Fruit fly (Drosophila melanogaster) whole organism, pupa: ENCODE results near the gene CG15418.
A peak's percentile ranks its signal among the peaks of the same experiment; 100 is the strongest.

Experiments used
- CG10348 ChIP-seq: fragments of 200-800 bp; sonication (Bioruptor generic); IDR thresholded peaks from 2 replicates; pipeline ENCODE4 v1.3.6; 2022; ENCODE audit warnings: missing biosample characterization, missing genetic modification characterization
- CG12605 ChIP-seq: fragments of 200-800 bp; sonication (Bioruptor generic); IDR thresholded peaks from 2 replicates; pipeline ENCODE4 v1.3.6; 2022; ENCODE audit warnings: missing biosample characterization, missing genetic modification characterization
- CG13204 ChIP-seq: fragments of 200-800 bp; sonication (Bioruptor generic); optimal IDR thresholded peaks from 2 replicates; lab custom pipeline; 2018; ENCODE audit warnings: missing biosample characterization, mild to moderate bottlenecking, missing genetic modification characterization, moderate library complexity
- CG14655 ChIP-seq: fragments of 200-800 bp; sonication (Bioruptor generic); optimal IDR thresholded peaks from 3 replicates; lab custom pipeline; 2017; ENCODE audit warnings: mild to moderate bottlenecking, missing biosample characterization, missing genetic modification reagents, missing genetic modification characterization
- CG15710 ChIP-seq: fragments of 200-800 bp; sonication (Bioruptor generic); optimal IDR thresholded peaks from 2 replicates; lab custom pipeline; 2018; ENCODE audit warnings: missing biosample characterization, mild to moderate bottlenecking, missing genetic modification characterization, moderate library complexity
- CG17806 ChIP-seq: fragments of 200-800 bp; sonication (Bioruptor generic); optimal IDR thresholded peaks from 2 replicates; lab custom pipeline; 2018; ENCODE audit warnings: missing biosample characterization, mild to moderate bottlenecking, missing genetic modification characterization, moderate library complexity
- CG32121 ChIP-seq: fragments of 200-800 bp; sonication (Bioruptor generic); IDR thresholded peaks from 2 replicates; pipeline ENCODE4 v1.3.6; 2022; ENCODE audit warnings: missing biosample characterization, missing genetic modification characterization
- CG34367 ChIP-seq: fragments of 200-800 bp; sonication (Bioruptor generic); optimal IDR thresholded peaks from 2 replicates; lab custom pipeline; 2018; ENCODE audit warnings: missing biosample characterization, mild to moderate bottlenecking, missing genetic modification characterization
- CG4496 ChIP-seq: fragments of 200-800 bp; sonication (Bioruptor generic); IDR thresholded peaks from 3 replicates; pipeline ENCODE4 v1.3.6; 2022; ENCODE audit warnings: missing biosample characterization, missing genetic modification characterization
- CG8159 ChIP-seq: fragments of 200-800 bp; sonication (Bioruptor generic); optimal IDR thresholded peaks from 3 replicates; lab custom pipeline; 2018; ENCODE audit warnings: missing biosample characterization, mild to moderate bottlenecking, missing genetic modification characterization, moderate library complexity
- CG8301 ChIP-seq: fragments of 200-800 bp; sonication (Bioruptor generic); optimal IDR thresholded peaks from 2 replicates; lab custom pipeline; 2018; ENCODE audit warnings: missing biosample characterization, mild to moderate bottlenecking, missing genetic modification characterization
- CG9948 ChIP-seq: fragments of 200-800 bp; sonication (Bioruptor generic); optimal IDR thresholded peaks from 2 replicates; lab custom pipeline; 2018; ENCODE audit warnings: missing biosample characterization, mild to moderate bottlenecking, missing genetic modification characterization, moderate library complexity
- D1 ChIP-seq: fragments of 200-800 bp; sonication (Bioruptor generic); optimal IDR thresholded peaks from 2 replicates; lab custom pipeline; 2018; ENCODE audit warnings: missing biosample characterization, mild to moderate bottlenecking, missing genetic modification characterization, moderate library complexity
- EcR ChIP-seq: fragments of 200-800 bp; sonication (Bioruptor generic); optimal IDR thresholded peaks from 3 replicates; lab custom pipeline; 2019; ENCODE audit warnings: missing biosample characterization, missing genetic modification characterization, mild to moderate bottlenecking, moderate library complexity, missing genetic modification reagents
- Ets98B ChIP-seq: fragments of 200-800 bp; sonication (Bioruptor generic); IDR thresholded peaks from 2 replicates; pipeline ENCODE4 v1.3.6; 2022; ENCODE audit warnings: missing biosample characterization, missing genetic modification characterization
- Pif1A ChIP-seq: fragments of 200-800 bp; sonication (Bioruptor generic); optimal IDR thresholded peaks from 3 replicates; lab custom pipeline; 2016; ENCODE audit warnings: missing biosample characterization, missing genetic modification characterization
- Pif1B ChIP-seq: fragments of 200-800 bp; sonication (Bioruptor generic); optimal IDR thresholded peaks from 3 replicates; lab custom pipeline; 2016; ENCODE audit warnings: missing biosample characterization, missing genetic modification characterization
- Snoo ChIP-seq: fragments of 200-800 bp; sonication (Bioruptor generic); optimal IDR thresholded peaks from 3 replicates; lab custom pipeline; 2017; ENCODE audit warnings: missing biosample characterization, mild to moderate bottlenecking, missing genetic modification characterization, inconsistent platforms
- fd96Ca ChIP-seq: fragments of 200-800 bp; sonication (Bioruptor generic); IDR thresholded peaks from 3 replicates; pipeline ENCODE4 v1.3.6; 2022; ENCODE audit warnings: missing biosample characterization, missing genetic modification characterization
- gl ChIP-seq: fragments of 200-800 bp; sonication (Bioruptor generic); optimal IDR thresholded peaks from 2 replicates; lab custom pipeline; 2018; ENCODE audit warnings: missing biosample characterization, mild to moderate bottlenecking, missing genetic modification characterization
- rn ChIP-seq: fragments of 200-800 bp; sonication (Bioruptor generic); IDR thresholded peaks from 2 replicates; pipeline ENCODE4 v1.3.6; 2022; ENCODE audit warnings: missing biosample characterization, missing genetic modification characterization

The CG15418 gene

dm6 chr2L:3662307-3662795, 40.8 kb upstream of the CG15418 start, which contains the start of gene Drgx:
Gene Drgx, plus strand, starts transcription at chr2L:3662745.
- no peak for TF ChIP-seq Pif1B (GFP tag; lab: Kevin White, UChicago)
- TF ChIP-seq D1: peak; percentile 3
- TF ChIP-seq Pif1A (GFP tag; lab: Kevin White, UChicago): no peak
- peak; percentile 20; the same call in 1 of the 2 replicates for TF ChIP-seq CG32121
- TF ChIP-seq CG34367 (tag; lab: Kevin White, UChicago): no peak
- no peak for TF ChIP-seq CG13204 (GFP tag; lab: Kevin White, UChicago)
- TF ChIP-seq fd96Ca (GFP tag; lab: Robert Waterston, UW): no peak
- no peak for TF ChIP-seq EcR
- 0 out of 2 replicates have a peak, but pooled peaks have one; percentile 12 for TF ChIP-seq Ets98B
- no peak for TF ChIP-seq Snoo
- TF ChIP-seq CG8301 (tag; lab: Kevin White, UChicago): no peak
- TF ChIP-seq, all 21 proteins: peak for 3

- TF ChIP-seq CG14655 (GFP tag; lab: Kevin White, UChicago) (peak; percentile 51), D1 (peak; percentile 43), CG12605 (GFP tag; lab: Robert Waterston, UW) (no peak), Pif1B (GFP tag; lab: Kevin White, UChicago) (no peak), CG34367 (tag; lab: Kevin White, UChicago) (no peak), CG17806 (peak; percentile 11), Ets98B (0 out of 2 replicates have a peak, but pooled peaks have one; percentile 53), gl (no peak), CG8159 (peak; percentile 53), Snoo (no peak), fd96Ca (GFP tag; lab: Robert Waterston, UW) (no peak), CG15710 (tag; lab: Kevin White, UChicago) (peak; percentile 43), CG8301 (tag; lab: Kevin White, UChicago) (peak; percentile 41), CG10348 (GFP tag; lab: Robert Waterston, UW) (no peak), rn (GFP tag; lab: Robert Waterston, UW) (no peak), EcR (no peak), CG32121 (peak; percentile 36; the same call in 1 of the 2 replicates), CG9948 (tag; lab: Kevin White, UChicago) (peak; percentile 29), CG4496 (GFP tag; lab: Robert Waterston, UW) (0 out of 3 replicates have a peak, but pooled peaks have one; percentile 40), CG13204 (GFP tag; lab: Kevin White, UChicago) (no peak), Pif1A (GFP tag; lab: Kevin White, UChicago) (no peak)
Observed at dm6 chr2L:3657349-3658142, 36.0 kb upstream of the CG15418 start.

DNA sequence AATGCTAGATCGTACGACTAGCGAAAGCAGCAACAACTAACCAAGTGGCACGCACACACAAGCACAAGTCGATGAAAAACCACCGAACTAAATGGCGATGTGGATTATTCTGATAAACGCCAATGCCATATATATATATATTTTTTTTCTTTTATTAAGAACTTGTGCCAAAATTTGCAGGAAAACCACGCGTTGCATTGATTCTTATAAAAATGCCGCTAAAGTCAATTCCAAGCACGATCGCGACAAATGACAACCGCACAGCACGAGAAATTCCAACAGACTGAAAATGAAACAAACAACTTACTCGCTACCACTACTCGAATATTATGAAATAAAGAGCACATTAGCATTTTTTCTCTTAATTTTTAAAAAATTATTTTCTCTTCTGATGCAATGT, 35.2 kb upstream of the CG15418 start, which contains the start of gene for:
TSS of gene for (minus strand) at position 287 of the 400 bp plus-strand sequence.
- peak; percentile 6; the same call in 1 of the 2 replicates for TF ChIP-seq Ets98B
- no peak for TF ChIP-seq CG9948 (tag; lab: Kevin White, UChicago)
- no peak for TF ChIP-seq gl
- TF ChIP-seq CG32121: peak; percentile 15; the same call in 1 of the 2 replicates
- peak; percentile 2 for TF ChIP-seq CG17806
- no peak for TF ChIP-seq CG8159
- TF ChIP-seq CG12605 (GFP tag; lab: Robert Waterston, UW): no peak
- no peak for TF ChIP-seq D1
- no peak for TF ChIP-seq EcR
- TF ChIP-seq Pif1B (GFP tag; lab: Kevin White, UChicago): no peak
- no peak for TF ChIP-seq CG14655 (GFP tag; lab: Kevin White, UChicago)
- TF ChIP-seq CG8301 (tag; lab: Kevin White, UChicago): no peak

DNA sequence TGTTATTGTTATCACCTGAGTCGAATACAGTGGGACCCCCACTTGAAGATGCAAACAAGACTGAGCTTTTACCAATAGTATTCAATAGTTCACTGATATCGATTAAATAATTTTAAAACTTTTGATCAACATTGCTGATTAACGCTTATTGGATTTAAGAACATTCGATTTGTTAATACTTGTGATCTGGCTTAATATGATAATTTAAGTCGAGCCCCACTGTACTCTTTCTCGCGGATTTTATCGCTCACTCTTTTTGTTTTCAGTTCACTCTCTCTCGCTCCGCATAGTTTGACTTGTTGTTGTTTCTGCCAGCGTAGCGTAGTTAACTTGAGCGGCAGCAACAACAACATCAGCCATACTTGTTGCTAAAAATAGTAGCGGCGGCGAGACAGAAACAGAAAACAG, 34.2 kb upstream of the CG15418 start:
- TF ChIP-seq D1: peak; percentile 95
- peak; percentile 98 for TF ChIP-seq CG17806
- peak; percentile 93 for TF ChIP-seq CG13204 (GFP tag; lab: Kevin White, UChicago)
- TF ChIP-seq rn (GFP tag; lab: Robert Waterston, UW): peak; percentile 97
- peak; percentile 98 for TF ChIP-seq CG12605 (GFP tag; lab: Robert Waterston, UW)
- TF ChIP-seq Pif1A (GFP tag; lab: Kevin White, UChicago): peak; percentile 99
- peak; percentile 98 for TF ChIP-seq CG9948 (tag; lab: Kevin White, UChicago)
- peak; percentile 99 for TF ChIP-seq CG4496 (GFP tag; lab: Robert Waterston, UW)
- peak; percentile 99 for TF ChIP-seq Snoo
- peak; percentile 68 for TF ChIP-seq EcR
- peak; percentile 97 for TF ChIP-seq gl
- peak; percentile 98 for TF ChIP-seq CG32121
- TF ChIP-seq CG14655 (GFP tag; lab: Kevin White, UChicago): peak; percentile 98
- TF ChIP-seq CG34367 (tag; lab: Kevin White, UChicago): peak; percentile 97
- TF ChIP-seq Pif1B (GFP tag; lab: Kevin White, UChicago): peak; percentile 99
- TF ChIP-seq CG8159: peak; percentile 98
- TF ChIP-seq fd96Ca (GFP tag; lab: Robert Waterston, UW): peak; percentile 99
- TF ChIP-seq CG15710 (tag; lab: Kevin White, UChicago): peak; percentile 98
- peak; percentile 91 for TF ChIP-seq CG10348 (GFP tag; lab: Robert Waterston, UW)
- TF ChIP-seq CG8301 (tag; lab: Kevin White, UChicago): peak; percentile 99
- TF ChIP-seq Ets98B: peak; percentile 99

DNA sequence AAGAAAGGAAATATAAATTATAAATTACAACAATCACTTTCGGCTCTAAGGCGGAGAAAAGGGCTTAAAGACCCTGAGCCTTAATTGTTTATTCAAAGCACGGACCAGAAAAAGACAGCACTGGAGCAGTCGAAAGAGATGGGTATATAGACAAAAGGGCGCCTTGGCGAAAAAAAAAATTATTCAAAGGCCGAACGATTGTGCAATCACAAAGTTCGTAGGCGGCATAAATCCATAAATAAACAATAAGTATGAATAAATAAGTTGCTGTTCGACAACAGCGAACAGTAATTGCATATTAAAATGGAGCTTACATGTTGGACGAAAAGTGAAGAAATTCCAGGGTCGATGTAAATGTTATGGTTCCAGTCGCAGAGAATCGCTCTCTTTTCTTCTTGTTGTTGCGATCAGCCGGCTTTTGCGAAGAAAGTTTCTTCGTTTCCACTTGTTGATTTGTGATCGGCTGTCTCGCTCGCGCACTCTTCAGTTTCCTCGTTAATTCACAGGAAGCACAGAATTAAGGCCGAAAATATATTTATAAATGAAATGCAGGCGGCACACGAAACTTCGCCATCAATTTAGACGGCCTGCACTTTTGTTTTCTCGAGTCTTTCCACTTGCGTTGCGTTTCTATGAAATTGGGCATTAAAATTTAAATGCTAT, 33.6 kb upstream of the CG15418 start:
- TF ChIP-seq CG10348 (GFP tag; lab: Robert Waterston, UW) (no peak), CG14655 (GFP tag; lab: Kevin White, UChicago) (no peak), CG32121 (no peak), D1 (no peak), EcR (no peak), Snoo (no peak), CG4496 (GFP tag; lab: Robert Waterston, UW) (no peak), Pif1A (GFP tag; lab: Kevin White, UChicago) (no peak), gl (no peak), fd96Ca (GFP tag; lab: Robert Waterston, UW) (no peak), Pif1B (GFP tag; lab: Kevin White, UChicago) (no peak)
- TF ChIP-seq, all 21 proteins: peak for 0
